Fruit fly (Drosophila melanogaster) whole organism, embryonic: ENCODE results near the gene CG13896.

Source experiments
- ATbp ChIP-seq: fragments of 200-800 bp; sonication (Bioruptor generic); optimal IDR thresholded peaks from 2 replicates; lab custom pipeline; 2017; ENCODE audit warnings: missing biosample characterization, mild to moderate bottlenecking, missing genetic modification characterization, missing genetic modification reagents
- Antp ChIP-seq: fragments of 200-800 bp; sonication (Bioruptor generic); optimal IDR thresholded peaks from 3 replicates; lab custom pipeline; 2016; ENCODE audit warnings: missing biosample characterization, missing genetic modification characterization
- B-H1 ChIP-seq: fragments of 200-800 bp; sonication (Bioruptor generic); IDR thresholded peaks from 3 replicates; pipeline ENCODE4 v1.3.6; 2022; ENCODE audit warnings: missing biosample characterization, missing genetic modification characterization
- CG11247 ChIP-seq: fragments of 200-800 bp; sonication (Bioruptor generic); IDR thresholded peaks from 2 replicates; pipeline ENCODE4 v1.3.6; 2022; ENCODE audit warnings: missing biosample characterization, missing genetic modification characterization
- CG12942 ChIP-seq: fragments of 200-800 bp; sonication (Bioruptor generic); optimal IDR thresholded peaks from 3 replicates; lab custom pipeline; 2016; ENCODE audit warnings: missing biosample characterization, missing genetic modification characterization
- CG14441 ChIP-seq: fragments of 200-800 bp; sonication (Bioruptor generic); IDR thresholded peaks from 2 replicates; pipeline ENCODE4 v1.3.6; 2022; ENCODE audit warnings: missing biosample characterization, missing genetic modification characterization
- CG15269 ChIP-seq: fragments of 200-800 bp; sonication (Bioruptor generic); optimal IDR thresholded peaks from 2 replicates; lab custom pipeline; 2018; ENCODE audit warnings: missing biosample characterization, mild to moderate bottlenecking, missing genetic modification characterization, moderate library complexity
- CG1647 ChIP-seq: fragments of 200-800 bp; sonication (Bioruptor generic); optimal IDR thresholded peaks from 3 replicates; lab custom pipeline; 2016; ENCODE audit warnings: missing biosample characterization, missing genetic modification characterization
- CG18599 ChIP-seq: fragments of 200-800 bp; sonication (Bioruptor generic); optimal IDR thresholded peaks from 3 replicates; lab custom pipeline; 2017; ENCODE audit warnings: missing biosample characterization, missing genetic modification characterization, mild to moderate bottlenecking, moderate library complexity, missing genetic modification reagents
- CG18764 ChIP-seq: fragments of 200-800 bp; sonication (Bioruptor generic); optimal IDR thresholded peaks from 3 replicates; lab custom pipeline; 2016; ENCODE audit warnings: missing biosample characterization, missing genetic modification characterization
- CG6765 ChIP-seq: fragments of 200-800 bp; sonication (Bioruptor generic); optimal IDR thresholded peaks from 3 replicates; lab custom pipeline; 2017; ENCODE audit warnings: missing biosample characterization, mild to moderate bottlenecking, missing genetic modification characterization
- CG6854 ChIP-seq: fragments of 200-800 bp; sonication (Bioruptor generic); optimal IDR thresholded peaks from 3 replicates; lab custom pipeline; 2017; ENCODE audit warnings: missing biosample characterization, mild to moderate bottlenecking, missing genetic modification characterization
- CG7271 ChIP-seq: fragments of 200-800 bp; sonication (Bioruptor generic); optimal IDR thresholded peaks from 2 replicates; lab custom pipeline; 2018; ENCODE audit warnings: missing biosample characterization, mild to moderate bottlenecking, missing genetic modification characterization, moderate library complexity
- CG7963 ChIP-seq: fragments of 200-800 bp; sonication (Bioruptor generic); IDR thresholded peaks from 3 replicates; pipeline ENCODE4 v1.3.6; 2022; ENCODE audit warnings: missing biosample characterization, missing genetic modification characterization; ENCODE audit not compliant: partially characterized antibody
- CG8359 ChIP-seq: fragments of 200-800 bp; sonication (Bioruptor generic); optimal IDR thresholded peaks from 2 replicates; lab custom pipeline; 2017; ENCODE audit warnings: missing biosample characterization, mild to moderate bottlenecking, missing genetic modification characterization, borderline replicate concordance
- CG8924 ChIP-seq: fragments of 200-800 bp; optimal IDR thresholded peaks from 3 replicates; lab custom pipeline; 2019; ENCODE audit warnings: missing biosample characterization, mild to moderate bottlenecking, missing genetic modification characterization, moderate library complexity
- CG9932 ChIP-seq: fragments of 200-800 bp; sonication (Bioruptor generic); IDR thresholded peaks from 2 replicates; pipeline ENCODE4 v1.3.6; 2022; ENCODE audit warnings: missing biosample characterization, missing genetic modification characterization
- D ChIP-seq, 2 experiments: fragments of 200-800 bp in 1 of 2; fragments of >200 bp in 1 of 2; sonication (Bioruptor generic) in 1 of 2; optimal IDR thresholded peaks; 2 replicates in 1 of 2; 3 replicates in 1 of 2; lab custom pipeline; 2017; ENCODE audit warnings: mild to moderate bottlenecking in 1 of 2, missing biosample characterization in 1 of 2, missing genetic modification characterization in 1 of 2, missing genetic modification reagents in 1 of 2
- Dbx ChIP-seq: fragments of 200-800 bp; sonication (Bioruptor generic); IDR thresholded peaks from 3 replicates; pipeline ENCODE4 v1.3.6; 2022; ENCODE audit warnings: missing biosample characterization, missing genetic modification characterization
- ERR ChIP-seq: fragments of 200-800 bp; sonication (Bioruptor generic); optimal IDR thresholded peaks from 2 replicates; lab custom pipeline; 2016; ENCODE audit warnings: missing biosample characterization, missing genetic modification characterization
- Fer3 ChIP-seq: fragments of 200-800 bp; sonication (Bioruptor generic); optimal IDR thresholded peaks from 2 replicates; lab custom pipeline; 2018; ENCODE audit warnings: missing biosample characterization, mild to moderate bottlenecking, missing genetic modification characterization, moderate library complexity
- HLH54F ChIP-seq: fragments of 200-800 bp; sonication (Bioruptor generic); optimal IDR thresholded peaks from 3 replicates; lab custom pipeline; 2016; ENCODE audit warnings: missing biosample characterization, missing genetic modification characterization
- Hr3 ChIP-seq: fragments of 200-800 bp; sonication (Bioruptor generic); optimal IDR thresholded peaks from 3 replicates; lab custom pipeline; 2016; ENCODE audit warnings: missing biosample characterization, missing genetic modification characterization
- MBD-R2 ChIP-seq: fragments of 200-800 bp; sonication (Bioruptor generic); IDR thresholded peaks from 2 replicates; pipeline ENCODE4 v1.3.6; 2022; ENCODE audit warnings: missing biosample characterization, missing genetic modification characterization
- Neu2 ChIP-seq: fragments of 200-800 bp; sonication (Bioruptor generic); optimal IDR thresholded peaks from 3 replicates; lab custom pipeline; 2016; ENCODE audit warnings: missing biosample characterization, missing genetic modification characterization, borderline replicate concordance
- Optix ChIP-seq: fragments of 200-800 bp; sonication (Bioruptor generic); IDR thresholded peaks from 3 replicates; pipeline ENCODE4 v1.3.6; 2022; ENCODE audit warnings: missing biosample characterization, missing genetic modification characterization
- ara ChIP-seq: fragments of 200-800 bp; sonication (Bioruptor generic); IDR thresholded peaks from 2 replicates; pipeline ENCODE4 v1.3.6; 2022; ENCODE audit warnings: missing biosample characterization, missing genetic modification characterization
- az2 ChIP-seq: fragments of 200-800 bp; sonication (Bioruptor generic); optimal IDR thresholded peaks from 3 replicates; lab custom pipeline; 2016; ENCODE audit warnings: missing biosample characterization, missing genetic modification characterization
- btn ChIP-seq: fragments of 200-800 bp; sonication (Bioruptor generic); optimal IDR thresholded peaks from 2 replicates; lab custom pipeline; 2016; ENCODE audit warnings: missing biosample characterization, missing genetic modification characterization
- chinmo ChIP-seq: fragments of 200-800 bp; sonication (Bioruptor generic); IDR thresholded peaks from 4 replicates; pipeline ENCODE4 v1.3.6; 2022; ENCODE audit warnings: missing biosample characterization, missing genetic modification characterization; ENCODE audit not compliant: partially characterized antibody
- crc ChIP-seq: fragments of 200-800 bp; sonication (Bioruptor generic); optimal IDR thresholded peaks from 2 replicates; lab custom pipeline; 2016; ENCODE audit warnings: missing biosample characterization, missing genetic modification characterization
- eve ChIP-seq, 2 experiments: fragments of >200 bp; optimal IDR thresholded peaks; 2 replicates each; lab custom pipeline; 2017; ENCODE audit warnings: missing biosample characterization in 2 of 2, missing genetic modification characterization in 2 of 2
- fd102C ChIP-seq: fragments of 200-800 bp; sonication (Bioruptor generic); optimal IDR thresholded peaks from 2 replicates; lab custom pipeline; 2018; ENCODE audit warnings: missing biosample characterization, mild to moderate bottlenecking, missing genetic modification characterization, moderate library complexity
- jing ChIP-seq: fragments of 200-800 bp; sonication (Bioruptor generic); optimal IDR thresholded peaks from 2 replicates; lab custom pipeline; 2018; ENCODE audit warnings: missing biosample characterization, mild to moderate bottlenecking, missing genetic modification characterization
- lmd ChIP-seq: fragments of 200-800 bp; sonication (Bioruptor generic); IDR thresholded peaks from 2 replicates; pipeline ENCODE4 v1.3.6; 2022; ENCODE audit warnings: missing biosample characterization, missing genetic modification characterization
- mam ChIP-seq: fragments of 200-800 bp; sonication (Bioruptor generic); optimal IDR thresholded peaks from 3 replicates; lab custom pipeline; 2016; ENCODE audit warnings: missing biosample characterization, missing genetic modification characterization
- org-1 ChIP-seq: fragments of 200-800 bp; sonication (Bioruptor generic); optimal IDR thresholded peaks from 2 replicates; lab custom pipeline; 2017; ENCODE audit warnings: missing biosample characterization, missing genetic modification characterization
- pan ChIP-seq, 4 experiments: fragments of >200 bp in 3 of 4; fragments of 200-800 bp in 1 of 4; sonication (Bioruptor generic) in 1 of 4; optimal IDR thresholded peaks in 3 of 4; IDR thresholded peaks in 1 of 4; 2 replicates each; pipeline versions ENCODE4 v1.3.6 to Lab custom; 2017 to 2022; ENCODE audit warnings: missing biosample characterization in 2 of 4, missing genetic modification characterization in 2 of 4, mixed read lengths in 1 of 4
- peb ChIP-seq: fragments of 200-800 bp; sonication (Bioruptor generic); IDR thresholded peaks from 2 replicates; pipeline ENCODE4 v1.3.6; 2022; ENCODE audit warnings: missing biosample characterization, missing genetic modification characterization
- pros ChIP-seq: fragments of 200-800 bp; sonication (Bioruptor generic); optimal IDR thresholded peaks from 3 replicates; lab custom pipeline; 2019; ENCODE audit warnings: missing biosample characterization, mild to moderate bottlenecking, missing genetic modification characterization, moderate library complexity
- row ChIP-seq: fragments of 200-800 bp; sonication (Bioruptor generic); IDR thresholded peaks from 3 replicates; pipeline ENCODE4 v1.3.6; 2022; ENCODE audit warnings: missing biosample characterization, missing genetic modification characterization
- salm ChIP-seq: fragments of 200-800 bp; sonication (Bioruptor generic); optimal IDR thresholded peaks from 2 replicates; lab custom pipeline; 2018; ENCODE audit warnings: missing biosample characterization, mild to moderate bottlenecking, missing genetic modification characterization
- sisA ChIP-seq: fragments of 200-800 bp; sonication (Bioruptor generic); IDR thresholded peaks from 2 replicates; pipeline ENCODE4 v1.3.6; 2022; ENCODE audit warnings: missing biosample characterization, missing genetic modification characterization
- slbo ChIP-seq: fragments of 200-800 bp; sonication (Bioruptor generic); IDR thresholded peaks from 2 replicates; pipeline ENCODE4 v1.3.6; 2022; ENCODE audit warnings: missing biosample characterization, missing genetic modification characterization
- so ChIP-seq: fragments of 200-800 bp; sonication (Bioruptor generic); IDR thresholded peaks from 3 replicates; pipeline ENCODE4 v1.3.6; 2022; ENCODE audit warnings: missing biosample characterization, missing genetic modification characterization
- sr ChIP-seq: fragments of 200-800 bp; sonication (Bioruptor generic); IDR thresholded peaks from 3 replicates; pipeline ENCODE4 v1.3.6; 2022; ENCODE audit warnings: missing biosample characterization, missing genetic modification characterization
- sug ChIP-seq: fragments of 200-800 bp; optimal IDR thresholded peaks from 2 replicates; lab custom pipeline; 2019; ENCODE audit warnings: missing biosample characterization, mild to moderate bottlenecking, missing genetic modification characterization, moderate library complexity
- tin ChIP-seq: fragments of 200-800 bp; sonication (Bioruptor generic); optimal IDR thresholded peaks from 3 replicates; lab custom pipeline; 2016; ENCODE audit warnings: missing biosample characterization, missing genetic modification characterization
- unpg ChIP-seq: fragments of 200-800 bp; sonication (Bioruptor generic); optimal IDR thresholded peaks from 3 replicates; lab custom pipeline; 2018; ENCODE audit warnings: missing biosample characterization, mild to moderate bottlenecking, missing genetic modification characterization, moderate library complexity

Gene CG13896

dm6 chr3L:751516-752125 is 40.0 kb upstream of the CG13896 start (continued):
- TF ChIP-seq pan (optimal IDR thresholded peaks at IDR 0.05; lab: Kevin White, UChicago) (no peak), pan (GFP tag; optimal IDR thresholded peaks at IDR 0.05 in 1 of 2, IDR thresholded peaks at IDR 0.05 in 1 of 2) (peak in 1 of 2 experiments; percentile 63), Antp (no peak), HLH54F (GFP tag; lab: Kevin White, UChicago) (no peak), CG1647 (GFP tag; lab: Kevin White, UChicago) (no peak), crc (no peak), CG18764 (GFP tag; lab: Kevin White, UChicago) (no peak), CG6854 (GFP tag; lab: Kevin White, UChicago) (no peak), btn (no peak), pros (GFP tag; lab: Kevin White, UChicago) (no peak), mam (GFP tag; lab: Kevin White, UChicago) (peak; percentile 13), Hr3 (GFP tag; lab: Kevin White, UChicago) (no peak), az2 (GFP tag; lab: Kevin White, UChicago) (no peak), CG7963 (no peak), lmd (peak; percentile 77), CG8359 (GFP tag; lab: Kevin White, UChicago) (no peak), Neu2 (no peak), ERR (GFP tag; lab: Kevin White, UChicago) (no peak), CG15269 (peak; percentile 49), CG14441 (peak; percentile 72), Fer3 (tag; lab: Kevin White, UChicago) (peak; percentile 38), tin (GFP tag; lab: Kevin White, UChicago) (no peak), fd102C (no peak), row (GFP tag; lab: Robert Waterston, UW) (peak; percentile 63), MBD-R2 (peak; percentile 18; the same call in 1 of the 2 replicates), CG8924 (tag; lab: Kevin White, UChicago) (no peak), CG18599 (GFP tag; lab: Kevin White, UChicago) (peak; percentile 47), ATbp (GFP tag; lab: Kevin White, UChicago) (no peak), so (GFP tag; lab: Robert Waterston, UW) (peak; percentile 54; the same call in 1 of the 3 replicates), slbo (GFP tag; lab: Robert Waterston, UW) (peak; percentile 77), CG6765 (GFP tag; lab: Kevin White, UChicago) (no peak), sisA (GFP tag; lab: Robert Waterston, UW) (0 out of 2 replicates have a peak, but pooled peaks have one; percentile 10), eve (GFP tag; optimal IDR thresholded peaks at IDR 0.05; lab: Kevin White, UChicago) (no peak), chinmo (GFP tag; lab: Robert Waterston, UW) (0 out of 4 replicates have a peak, but pooled peaks have one; percentile 48), CG11247 (GFP tag; lab: Robert Waterston, UW) (peak; percentile 39; the same call in 1 of the 2 replicates), CG12942 (no peak), CG9932 (GFP tag; lab: Robert Waterston, UW) (peak; percentile 69), ara (GFP tag; lab: Robert Waterston, UW) (no peak), org-1 (GFP tag; lab: Kevin White, UChicago) (peak; percentile 12), peb (no peak), sr (GFP tag; lab: Robert Waterston, UW) (peak; percentile 46; the same call in 1 of the 3 replicates), sug (tag; lab: Kevin White, UChicago) (no peak), jing (GFP tag; lab: Kevin White, UChicago) (no peak), salm (tag; lab: Kevin White, UChicago) (no peak), D (optimal IDR thresholded peaks at IDR 0.05; lab: Kevin White, UChicago) (no peak), D (GFP tag; optimal IDR thresholded peaks at IDR 0.05; lab: Kevin White, UChicago) (no peak), Dbx (GFP tag; lab: Robert Waterston, UW) (0 out of 3 replicates have a peak, but pooled peaks have one; percentile 22), CG7271 (tag; lab: Kevin White, UChicago) (no peak), B-H1 (GFP tag; lab: Robert Waterston, UW) (no peak; the same call in 1 of the 3 replicates), unpg (peak; percentile 4), Optix (no peak)
